Worm (Caenorhabditis elegans): ENCODE measurements around the gene fut-8.

Gene fut-8

DNA sequence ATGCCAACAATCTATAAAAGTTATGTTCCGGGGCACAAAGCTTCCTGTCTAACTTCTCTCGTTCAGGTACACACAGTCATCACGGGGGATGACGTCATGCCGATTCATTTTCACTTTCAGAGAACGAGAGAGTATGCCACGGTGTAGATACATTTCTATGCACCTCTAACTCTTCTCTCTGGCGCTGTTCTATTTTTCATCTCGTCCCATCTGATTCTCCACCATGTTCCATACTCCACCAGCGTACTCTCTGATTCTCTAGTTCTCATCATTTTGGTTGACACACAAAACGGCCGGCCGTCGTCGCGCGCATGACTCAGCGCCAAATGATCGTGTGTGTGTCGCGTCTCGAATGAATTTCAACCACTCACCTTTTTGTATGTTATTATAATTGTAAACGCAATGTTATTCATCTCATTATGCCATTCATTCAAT is 10.1 kb upstream of the fut-8 start:
- TF ChIP-seq ceh-6 (GFP tag; optimal IDR thresholded peaks at IDR 0.05) (no peak), hlh-13 (GFP tag; optimal IDR thresholded peaks at IDR 0.05) (no peak), fkh-6 (tag; optimal IDR thresholded peaks at IDR 0.05) (no peak), dve-1 (tag; optimal IDR thresholded peaks at IDR 0.05) (peak; percentile 69), fax-1 (tag; optimal IDR thresholded peaks at IDR 0.05) (peak; percentile 22), unc-55 (GFP tag; optimal IDR thresholded peaks at IDR 0.05) (peak; percentile 57), ceh-22 (tag; optimal IDR thresholded peaks at IDR 0.05) (no peak), pqm-1 (tag; optimal IDR thresholded peaks at IDR 0.05) (peak; percentile 50), rnt-1 (tag; optimal IDR thresholded peaks at IDR 0.05) (peak; percentile 39), Y22D7AL.16 (tag; optimal IDR thresholded peaks at IDR 0.05) (no peak), C38D4.7 (GFP tag; optimal IDR thresholded peaks at IDR 0.05) (no peak), lin-11 (tag; optimal IDR thresholded peaks at IDR 0.05) (no peak), elt-2 (tag; optimal IDR thresholded peaks at IDR 0.05) (peak; percentile 41), ztf-16 (tag; optimal IDR thresholded peaks at IDR 0.05) (peak; percentile 10), ceh-19 (GFP tag; optimal IDR thresholded peaks at IDR 0.05) (peak; percentile 65), ceh-2 (tag; optimal IDR thresholded peaks at IDR 0.05) (peak; percentile 5), C08G9.2 (tag; optimal IDR thresholded peaks at IDR 0.05) (peak; percentile 52), unc-42 (tag; optimal IDR thresholded peaks at IDR 0.05) (peak; percentile 40), hlh-30 (tag; optimal IDR thresholded peaks at IDR 0.05; ENCODE audit: insufficient read depth) (peak; percentile 80), unc-86 (tag; optimal IDR thresholded peaks at IDR 0.05) (no peak), ttx-3 (tag; optimal IDR thresholded peaks at IDR 0.05) (no peak), ets-4 (tag; optimal IDR thresholded peaks at IDR 0.05) (peak; percentile 55), tbx-2 (tag; optimal IDR thresholded peaks at IDR 0.05) (peak; percentile 70), nfya-1 (tag; optimal IDR thresholded peaks at IDR 0.05) (peak; percentile 72), pax-1 (tag; optimal IDR thresholded peaks at IDR 0.05) (peak; percentile 13), pag-3 (tag; optimal IDR thresholded peaks at IDR 0.05; ENCODE audit: borderline replicate concordance) (no peak), F13H6.1 (tag; optimal IDR thresholded peaks at IDR 0.05) (peak; percentile 73), ref-2 (tag; optimal IDR thresholded peaks at IDR 0.05) (peak; percentile 25), ceh-34 (tag; optimal IDR thresholded peaks at IDR 0.05) (peak; percentile 40), ceh-31 (tag; optimal IDR thresholded peaks at IDR 0.05) (peak; percentile 83), ceh-18 (tag; optimal IDR thresholded peaks at IDR 0.05) (peak; percentile 85)

ce11 chrV:5996114-5996513 is 5.8 kb upstream of the fut-8 start, which contains the start of gene cpg-4:
Gene cpg-4, plus strand, starts transcription at chrV:5996416.
- TF ChIP-seq sdc-2 (tag; optimal IDR thresholded peaks at IDR 0.05) (no peak), ceh-24 (tag; optimal IDR thresholded peaks at IDR 0.05) (no peak), eyg-1 (tag; optimal IDR thresholded peaks at IDR 0.05) (no peak), pag-3 (tag; optimal IDR thresholded peaks at IDR 0.05; ENCODE audit: borderline replicate concordance) (no peak), pqm-1 (tag; optimal IDR thresholded peaks at IDR 0.05) (no peak), unc-3 (GFP tag; conservative IDR thresholded peaks at IDR 0.05) (no peak), unc-3 (tag; optimal IDR thresholded peaks at IDR 0.05) (no peak), hlh-8 (tag; optimal IDR thresholded peaks at IDR 0.05) (no peak), fkh-10 (GFP tag; optimal IDR thresholded peaks at IDR 0.05) (no peak), unc-42 (tag; optimal IDR thresholded peaks at IDR 0.05) (no peak), ref-2 (tag; optimal IDR thresholded peaks at IDR 0.05) (no peak), C08G9.2 (tag; optimal IDR thresholded peaks at IDR 0.05) (no peak), pat-9 (tag; optimal IDR thresholded peaks at IDR 0.05) (no peak), dmd-4 (tag; optimal IDR thresholded peaks at IDR 0.05; ENCODE audit: borderline replicate concordance) (no peak), tbx-7 (tag; optimal IDR thresholded peaks at IDR 0.05) (no peak), syd-9 (tag; optimal IDR thresholded peaks at IDR 0.05) (no peak), odd-2 (tag; optimal IDR thresholded peaks at IDR 0.05) (no peak), ceh-30 (tag; optimal IDR thresholded peaks at IDR 0.05) (no peak), nhr-11 (tag; optimal IDR thresholded peaks at IDR 0.05) (no peak), hlh-6 (tag; optimal IDR thresholded peaks at IDR 0.05) (no peak), gmeb-2 (tag; optimal IDR thresholded peaks at IDR 0.05) (no peak)
